Worm (Caenorhabditis elegans) whole organism, midembryonic: ENCODE data around the gene dat-1.

ENCODE experiments used
- T22C8.4 ChIP-seq: fragments of 200-800 bp; sonication (Bioruptor generic); IDR thresholded peaks from 2 replicates; pipeline ENCODE4 v1.3.6; 2022; ENCODE audit warnings: missing genetic modification characterization, missing compliant biosample characterization
- cog-1 ChIP-seq: sonication (generic microtip); optimal IDR thresholded peaks from 2 replicates; lab custom pipeline; 2016; ENCODE audit warnings: missing genetic modification characterization, missing compliant biosample characterization
- flt-1 ChIP-seq: fragments of 200-800 bp; sonication (Bioruptor generic); IDR thresholded peaks from 2 replicates; pipeline ENCODE4 v1.3.6; 2022; ENCODE audit warnings: missing genetic modification characterization, missing compliant biosample characterization
- klf-2 ChIP-seq: fragments of 200-800 bp; sonication (Bioruptor generic); conservative IDR thresholded peaks from 2 replicates; pipeline ENCODE4 v1.3.6; 2022; ENCODE audit warnings: missing genetic modification reagents, missing genetic modification characterization, missing compliant biosample characterization
- med-1 ChIP-seq: sonication (generic microtip); optimal IDR thresholded peaks from 2 replicates; lab custom pipeline; 2017; ENCODE audit warnings: missing genetic modification characterization, mild to moderate bottlenecking, missing compliant biosample characterization, antibody characterized with exemption, missing genetic modification reagents; ENCODE audit not compliant: insufficient read depth
- ref-1 ChIP-seq: fragments of 200-800 bp; sonication (Bioruptor generic); conservative IDR thresholded peaks from 2 replicates; pipeline ENCODE4 v1.3.6; 2022; ENCODE audit warnings: missing genetic modification reagents, missing genetic modification characterization, missing compliant biosample characterization
- tab-1 ChIP-seq: fragments of 200-800 bp; sonication (Bioruptor generic); IDR thresholded peaks from 2 replicates; pipeline ENCODE4 v1.3.6; 2022; ENCODE audit warnings: missing genetic modification characterization, missing compliant biosample characterization
- ztf-23 ChIP-seq: fragments of 200-800 bp; sonication (Bioruptor generic); IDR thresholded peaks from 2 replicates; pipeline ENCODE4 v1.3.6; 2022; ENCODE audit warnings: missing genetic modification reagents, missing genetic modification characterization, missing compliant biosample characterization
- ztf-29 ChIP-seq: fragments of 200-800 bp; sonication (Bioruptor generic); IDR thresholded peaks from 2 replicates; pipeline ENCODE4 v1.3.6; 2022; ENCODE audit warnings: missing genetic modification reagents, missing genetic modification characterization, missing compliant biosample characterization

Gene dat-1

ce11 chrIII:9236228-9236627, 6.5 kb upstream of the dat-1 start, which contains the start of gene T23G5.2:
Gene T23G5.2 (minus strand): TSS chrIII:9236328.
- no peak for TF ChIP-seq cog-1 (tag; lab: Kevin White, UChicago)
- no peak for TF ChIP-seq tab-1 (GFP tag; lab: Robert Waterston, UW)
- no peak for TF ChIP-seq ztf-23 (GFP tag; lab: Robert Waterston, UW)
- TF ChIP-seq ref-1: no peak
- no peak for TF ChIP-seq T22C8.4 (GFP tag; lab: Robert Waterston, UW)
- no peak for TF ChIP-seq ztf-29 (GFP tag; lab: Robert Waterston, UW)
- TF ChIP-seq flt-1 (GFP tag; lab: Robert Waterston, UW): no peak
- TF ChIP-seq med-1: no peak
- TF ChIP-seq klf-2 (GFP tag; lab: Robert Waterston, UW): no peak

- TF ChIP-seq ztf-23 (GFP tag; lab: Robert Waterston, UW): no peak
Measured at ce11 chrIII:9237626-9238025, 5.1 kb upstream of the dat-1 start.

ce11 chrIII:9239983-9240382, 2.8 kb upstream of the dat-1 start, which contains the start of gene saeg-2:
Gene saeg-2 (plus strand): TSS chrIII:9240363.
- TF ChIP-seq med-1 (no peak), ztf-23 (GFP tag; lab: Robert Waterston, UW) (0 out of 2 replicates have a peak, but pooled peaks have one; percentile 7)

- TF ChIP-seq ztf-29 (GFP tag; lab: Robert Waterston, UW) (no peak), ref-1 (no peak), cog-1 (tag; lab: Kevin White, UChicago) (no peak), ztf-23 (GFP tag; lab: Robert Waterston, UW) (no peak), tab-1 (GFP tag; lab: Robert Waterston, UW) (no peak), flt-1 (GFP tag; lab: Robert Waterston, UW) (no peak), klf-2 (GFP tag; lab: Robert Waterston, UW) (no peak), med-1 (no peak), T22C8.4 (GFP tag; lab: Robert Waterston, UW) (no peak)
Measured at ce11 chrIII:9247221-9247620, 4.4 kb downstream of the dat-1 start, which contains the start of gene T02C1.1. Gene T02C1.1 (plus strand): TSS chrIII:9247525.

- TF ChIP-seq med-1: no peak
- no peak for TF ChIP-seq ztf-29 (GFP tag; lab: Robert Waterston, UW)
- TF ChIP-seq ztf-23 (GFP tag; lab: Robert Waterston, UW): no peak
- no peak for TF ChIP-seq cog-1 (tag; lab: Kevin White, UChicago)
- TF ChIP-seq ref-1: no peak
- no peak for TF ChIP-seq klf-2 (GFP tag; lab: Robert Waterston, UW)
Measured at ce11 chrIII:9250729-9251128, 8.0 kb downstream of the dat-1 start, which contains the start of gene T02C1.2. Gene T02C1.2 (plus strand): TSS chrIII:9251029.

ce11 chrIII:9254988-9255387, 12.2 kb downstream of the dat-1 start:
- no peak for TF ChIP-seq klf-2 (GFP tag; lab: Robert Waterston, UW)
- no peak for TF ChIP-seq flt-1 (GFP tag; lab: Robert Waterston, UW)

- TF ChIP-seq ref-1: no peak
- TF ChIP-seq cog-1 (tag; lab: Kevin White, UChicago): no peak
Measured at ce11 chrIII:9255801-9256200, 13.0 kb downstream of the dat-1 start.

- no peak for TF ChIP-seq med-1
- TF ChIP-seq ztf-29 (GFP tag; lab: Robert Waterston, UW): no peak
- no peak for TF ChIP-seq T22C8.4 (GFP tag; lab: Robert Waterston, UW)
- TF ChIP-seq flt-1 (GFP tag; lab: Robert Waterston, UW): no peak
- TF ChIP-seq tab-1 (GFP tag; lab: Robert Waterston, UW): no peak
- TF ChIP-seq klf-2 (GFP tag; lab: Robert Waterston, UW): no peak
- no peak for TF ChIP-seq cog-1 (tag; lab: Kevin White, UChicago)
- no peak for TF ChIP-seq ref-1
- TF ChIP-seq ztf-23 (GFP tag; lab: Robert Waterston, UW): no peak
Measured at ce11 chrIII:9256961-9257360, 14.2 kb downstream of the dat-1 start, which contains the start of gene M01A8.1. Gene M01A8.1 (plus strand): TSS chrIII:9257261.

- TF ChIP-seq tab-1 (GFP tag; lab: Robert Waterston, UW) (no peak), ref-1 (no peak), ztf-29 (GFP tag; lab: Robert Waterston, UW) (no peak), cog-1 (tag; lab: Kevin White, UChicago) (no peak), med-1 (no peak), flt-1 (GFP tag; lab: Robert Waterston, UW) (no peak), T22C8.4 (GFP tag; lab: Robert Waterston, UW) (no peak), ztf-23 (GFP tag; lab: Robert Waterston, UW) (no peak), klf-2 (GFP tag; lab: Robert Waterston, UW) (no peak)
Measured at ce11 chrIII:9258510-9258909, 15.7 kb downstream of the dat-1 start.

- no peak for TF ChIP-seq cog-1 (tag; lab: Kevin White, UChicago)
- no peak for TF ChIP-seq tab-1 (GFP tag; lab: Robert Waterston, UW)
- no peak for TF ChIP-seq ref-1
- TF ChIP-seq ztf-29 (GFP tag; lab: Robert Waterston, UW): no peak
- TF ChIP-seq klf-2 (GFP tag; lab: Robert Waterston, UW): no peak
Measured at ce11 chrIII:9269012-9269471, 26.3 kb downstream of the dat-1 start, which contains the start of gene clip-1. Gene clip-1 (minus strand): TSS chrIII:9269062.

- TF ChIP-seq cog-1 (tag; lab: Kevin White, UChicago): no peak
- no peak for TF ChIP-seq flt-1 (GFP tag; lab: Robert Waterston, UW)
- TF ChIP-seq T22C8.4 (GFP tag; lab: Robert Waterston, UW): no peak
Measured at ce11 chrIII:9270183-9270582, 27.4 kb downstream of the dat-1 start.
